Fruit fly (Drosophila melanogaster): ENCODE data around the gene CG5026.

Gene CG5026

dm6 chr3L:8953962-8954647 is 14.2 kb upstream of the CG5026 start, which contains the start of the genes CG43783 and orb2 (continued):
- TF ChIP-seq CG3838 (GFP tag; optimal IDR thresholded peaks at IDR 0.05) (no peak), ap (GFP tag; IDR thresholded peaks at IDR 0.05) (no peak), Bgb (GFP tag; IDR thresholded peaks at IDR 0.05; ENCODE audit: partially characterized antibody) (peak; percentile 65), ERR (GFP tag; optimal IDR thresholded peaks at IDR 0.05) (no peak), grn (GFP tag; optimal IDR thresholded peaks at IDR 0.05) (no peak), CG17802 (tag; optimal IDR thresholded peaks at IDR 0.05) (no peak), tgo (GFP tag; IDR thresholded peaks at IDR 0.05) (no peak), vfl (GFP tag; optimal IDR thresholded peaks at IDR 0.05) (no peak), en (GFP tag; optimal IDR thresholded peaks at IDR 0.05) (no peak), CG34224 (GFP tag; IDR thresholded peaks at IDR 0.05; ENCODE audit: partially characterized antibody) (peak; percentile 77), CG6683 (GFP tag; optimal IDR thresholded peaks at IDR 0.05) (no peak), Dfd (GFP tag; optimal IDR thresholded peaks at IDR 0.05) (no peak), hb (GFP tag; IDR thresholded peaks at IDR 0.05; ENCODE audit: partially characterized antibody) (peak; percentile 71; the same call in 2 of the 3 replicates), Poxn (GFP tag; IDR thresholded peaks at IDR 0.05) (no peak), CG10979 (tag; optimal IDR thresholded peaks at IDR 0.05) (no peak), Oaz (GFP tag; IDR thresholded peaks at IDR 0.05) (no peak), CG30020 (tag; optimal IDR thresholded peaks at IDR 0.05) (no peak), Gug (GFP tag; IDR thresholded peaks at IDR 0.05) (no peak), nmo (GFP tag; optimal IDR thresholded peaks at IDR 0.05) (no peak), NfI (GFP tag; optimal IDR thresholded peaks at IDR 0.05) (no peak), Dek (tag; optimal IDR thresholded peaks at IDR 0.05) (no peak), HLH3B (GFP tag; IDR thresholded peaks at IDR 0.05) (no peak), CG2116 (GFP tag; optimal IDR thresholded peaks at IDR 0.05) (peak; percentile 72), Drgx (GFP tag; IDR thresholded peaks at IDR 0.05) (no peak), Mad (GFP tag; optimal IDR thresholded peaks at IDR 0.05) (no peak), Ravus (GFP tag; IDR thresholded peaks at IDR 0.05) (no peak), Hr3 (GFP tag; optimal IDR thresholded peaks at IDR 0.05) (no peak), CG10366 (GFP tag; IDR thresholded peaks at IDR 0.05) (no peak), pfk (GFP tag; optimal IDR thresholded peaks at IDR 0.05) (no peak), tx (GFP tag; optimal IDR thresholded peaks at IDR 0.05) (no peak), CG30403 (GFP tag; optimal IDR thresholded peaks at IDR 0.05) (no peak), sob (GFP tag; IDR thresholded peaks at IDR 0.05) (no peak), CG14667 (GFP tag; IDR thresholded peaks at IDR 0.05) (no peak), nerfin-2 (GFP tag; IDR thresholded peaks at IDR 0.05; ENCODE audit: partially characterized antibody) (peak; percentile 46; the same call in 1 of the 2 replicates), Dll (GFP tag; IDR thresholded peaks at IDR 0.05; ENCODE audit: partially characterized antibody) (peak; percentile 62), CG12391 (tag; optimal IDR thresholded peaks at IDR 0.05) (no peak), lab (GFP tag; optimal IDR thresholded peaks at IDR 0.05) (no peak), B-H2 (GFP tag; optimal IDR thresholded peaks at IDR 0.05) (no peak), esg (GFP tag; conservative IDR thresholded peaks at IDR 0.05) (no peak), hkb (optimal IDR thresholded peaks at IDR 0.05) (no peak), hkb (GFP tag; IDR thresholded peaks at IDR 0.05) (no peak), eve (GFP tag; optimal IDR thresholded peaks at IDR 0.05) (no peak), CG6791 (GFP tag; IDR thresholded peaks at IDR 0.05; ENCODE audit: partially characterized antibody) (peak; percentile 66; the same call in 2 of the 3 replicates), z (GFP tag; IDR thresholded peaks at IDR 0.05) (no peak), knrl (GFP tag; IDR thresholded peaks at IDR 0.05; ENCODE audit: partially characterized antibody) (peak; percentile 23; the same call in 2 of the 3 replicates), pum (GFP tag; optimal IDR thresholded peaks at IDR 0.05) (no peak), Hmx (GFP tag; optimal IDR thresholded peaks at IDR 0.05) (no peak), ato (GFP tag; IDR thresholded peaks at IDR 0.05; ENCODE audit: partially characterized antibody) (peak; percentile 75), sr (GFP tag; IDR thresholded peaks at IDR 0.05) (no peak), CG7928 (GFP tag; optimal IDR thresholded peaks at IDR 0.05) (no peak), dati (GFP tag; IDR thresholded peaks at IDR 0.05) (no peak)
